Worm (Caenorhabditis elegans) whole organism, young adult: ENCODE results near the gene lurp-4.

Experiments
- B0336.3 ChIP-seq: fragments of 200-800 bp; sonication (Bioruptor generic); IDR thresholded peaks from 2 replicates; pipeline ENCODE4 v1.3.6; 2022; ENCODE audit warnings: missing genetic modification characterization, missing compliant biosample characterization
- C06A6.2 ChIP-seq: fragments of 200-800 bp; sonication (Bioruptor generic); conservative IDR thresholded peaks from 2 replicates; pipeline ENCODE4 v1.3.6; 2022; ENCODE audit warnings: missing genetic modification characterization, missing compliant biosample characterization
- F37B4.10 ChIP-seq: fragments of 200-800 bp; sonication (Bioruptor generic); IDR thresholded peaks from 2 replicates; pipeline ENCODE4 v1.3.6; 2022; ENCODE audit warnings: missing genetic modification characterization, missing compliant biosample characterization
- F52B5.7 ChIP-seq: sonication (generic microtip); optimal IDR thresholded peaks from 2 replicates; lab custom pipeline; 2016; ENCODE audit warnings: mild to moderate bottlenecking, missing genetic modification characterization, missing compliant biosample characterization
- F55B11.4 ChIP-seq: sonication (generic microtip); optimal IDR thresholded peaks from 2 replicates; lab custom pipeline; 2016; ENCODE audit warnings: missing compliant biosample characterization, missing genetic modification characterization, borderline replicate concordance; ENCODE audit not compliant: insufficient read depth
- K11D2.4 ChIP-seq: fragments of 200-800 bp; sonication (Bioruptor generic); IDR thresholded peaks from 2 replicates; pipeline ENCODE4 v1.3.6; 2022; ENCODE audit warnings: missing genetic modification reagents, missing genetic modification characterization, missing compliant biosample characterization
- attf-6 ChIP-seq: fragments of 200-800 bp; sonication (Bioruptor generic); IDR thresholded peaks from 2 replicates; pipeline ENCODE4 v1.3.6; 2022; ENCODE audit warnings: missing genetic modification reagents, missing genetic modification characterization, missing compliant biosample characterization
- bed-2 ChIP-seq: fragments of 200-800 bp; sonication (Bioruptor generic); IDR thresholded peaks from 2 replicates; pipeline ENCODE4 v1.3.6; 2022; ENCODE audit warnings: missing genetic modification reagents, missing genetic modification characterization, missing compliant biosample characterization
- cebp-1 ChIP-seq, 2 experiments: fragments of 200-800 bp in 1 of 2; sonication (Bioruptor generic) in 1 of 2; sonication (generic microtip) in 1 of 2; IDR thresholded peaks in 1 of 2; optimal IDR thresholded peaks in 1 of 2; 2 replicates each; pipeline versions ENCODE4 v1.3.6 to Lab custom; 2017 to 2022; ENCODE audit warnings: missing compliant biosample characterization in 2 of 2, missing genetic modification characterization in 2 of 2, mild to moderate bottlenecking in 1 of 2, missing genetic modification reagents in 1 of 2, moderate library complexity in 1 of 2
- ceh-100 ChIP-seq: fragments of 200-800 bp; sonication (Bioruptor generic); IDR thresholded peaks from 2 replicates; pipeline ENCODE4 v1.3.6; 2022; ENCODE audit warnings: missing genetic modification reagents, missing genetic modification characterization, missing compliant biosample characterization
- dox-1 ChIP-seq: fragments of 200-800 bp; sonication (Bioruptor generic); IDR thresholded peaks from 2 replicates; pipeline ENCODE4 v1.3.6; 2022; ENCODE audit warnings: missing genetic modification reagents, missing genetic modification characterization, missing compliant biosample characterization
- egl-18 ChIP-seq: fragments of 200-800 bp; sonication (Bioruptor generic); IDR thresholded peaks from 2 replicates; pipeline ENCODE4 v1.3.6; 2022; ENCODE audit warnings: missing genetic modification reagents, missing genetic modification characterization, missing compliant biosample characterization
- fkh-3 ChIP-seq: sonication (generic microtip); optimal IDR thresholded peaks from 2 replicates; lab custom pipeline; 2016; ENCODE audit warnings: mild to moderate bottlenecking, missing genetic modification characterization, missing compliant biosample characterization
- nhr-120 ChIP-seq: fragments of 200-800 bp; sonication (Bioruptor generic); IDR thresholded peaks from 2 replicates; pipeline ENCODE4 v1.3.6; 2022; ENCODE audit warnings: missing genetic modification characterization, missing compliant biosample characterization
- nhr-80 ChIP-seq: sonication (generic microtip); optimal IDR thresholded peaks from 2 replicates; lab custom pipeline; 2016; ENCODE audit warnings: missing genetic modification characterization, missing compliant biosample characterization
- pha-4 ChIP-seq: fragments of 150-350 bp; sonication (generic microtip); optimal IDR thresholded peaks from 2 replicates; lab custom pipeline; 2014; ENCODE audit warnings: missing biosample characterization, missing genetic modification reagents, missing genetic modification characterization
- sea-2 ChIP-seq: fragments of 200-800 bp; sonication (Bioruptor generic); IDR thresholded peaks from 2 replicates; pipeline ENCODE4 v1.3.6; 2022; ENCODE audit warnings: missing genetic modification characterization, missing compliant biosample characterization
- tbx-9 ChIP-seq: sonication (generic microtip); optimal IDR thresholded peaks from 2 replicates; lab custom pipeline; 2016; ENCODE audit warnings: borderline replicate concordance, missing genetic modification characterization, inconsistent platforms, missing compliant biosample characterization
- unc-62 ChIP-seq: fragments of 150-350 bp; optimal IDR thresholded peaks from 2 replicates; lab custom pipeline; 2014; ENCODE audit warnings: missing biosample characterization, missing genetic modification reagents, missing genetic modification characterization

The lurp-4 gene

DNA sequence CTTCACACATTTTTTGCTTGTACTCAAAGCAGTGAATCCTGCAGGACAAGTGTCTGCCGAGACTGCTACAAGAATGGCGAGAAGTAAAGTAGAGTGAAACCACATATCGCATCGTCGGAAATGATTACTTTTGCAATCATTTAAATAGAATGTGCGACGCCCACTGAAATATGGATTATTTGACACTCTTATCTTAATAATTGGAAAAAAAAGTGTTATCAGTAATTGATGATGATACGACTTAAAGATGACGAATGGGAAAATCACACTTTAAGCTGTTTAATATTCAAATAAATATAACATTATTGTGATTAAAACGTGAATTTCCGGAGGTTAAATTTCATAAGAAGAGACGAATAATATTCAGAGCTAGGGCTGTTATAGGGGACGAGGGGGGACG lies 45.5 kb downstream of the lurp-4 start, which contains the start of gene clec-41:
TSS of gene clec-41 (minus strand) at position 147 of the 400 bp plus-strand sequence.
- peak; percentile 81 for TF ChIP-seq nhr-80 (tag; lab: Kevin White, UChicago)
- TF ChIP-seq egl-18 (GFP tag; lab: Robert Waterston, UW) = no peak

ce11 chrV:13138681-13139080 lies 46.2 kb downstream of the lurp-4 start, which contains the start of gene dhc-3:
dhc-3 (plus strand) TSS chrV:13138981.
- TF ChIP-seq pha-4 (tag; lab: Kevin White, UChicago) = no peak
- no peak for TF ChIP-seq C06A6.2
- no peak for TF ChIP-seq K11D2.4 (GFP tag; lab: Robert Waterston, UW)
- no peak for TF ChIP-seq F55B11.4 (tag; lab: Kevin White, UChicago)
- no peak for TF ChIP-seq tbx-9 (tag; lab: Kevin White, UChicago)
- TF ChIP-seq sea-2 (GFP tag; lab: Robert Waterston, UW) = no peak
- TF ChIP-seq F37B4.10 (GFP tag; lab: Robert Waterston, UW) = no peak
- TF ChIP-seq cebp-1 (GFP tag; IDR thresholded peaks at IDR 0.05; lab: Robert Waterston, UW) = no peak
- TF ChIP-seq cebp-1 (tag; optimal IDR thresholded peaks at IDR 0.05; lab: Kevin White, UChicago) = no peak
- no peak for TF ChIP-seq F52B5.7
- no peak for TF ChIP-seq unc-62 (GFP tag; lab: Kevin White, UChicago)
- no peak for TF ChIP-seq fkh-3 (tag; lab: Kevin White, UChicago)
- TF ChIP-seq attf-6 (GFP tag; lab: Robert Waterston, UW) = no peak
- no peak for TF ChIP-seq bed-2 (GFP tag; lab: Robert Waterston, UW)
- TF ChIP-seq nhr-120 (GFP tag; lab: Robert Waterston, UW) = no peak
- TF ChIP-seq dox-1 = no peak
- no peak for TF ChIP-seq B0336.3 (GFP tag; lab: Robert Waterston, UW)
- TF ChIP-seq ceh-100 = no peak
